Fruit fly (Drosophila melanogaster) whole organism, pupa: ENCODE results near the gene endos.

Experiments used
- CG10348 ChIP-seq: fragments of 200-800 bp; sonication (Bioruptor generic); IDR thresholded peaks from 2 replicates; pipeline ENCODE4 v1.3.6; 2022; ENCODE audit warnings: missing biosample characterization, missing genetic modification characterization
- CG12605 ChIP-seq: fragments of 200-800 bp; sonication (Bioruptor generic); IDR thresholded peaks from 2 replicates; pipeline ENCODE4 v1.3.6; 2022; ENCODE audit warnings: missing biosample characterization, missing genetic modification characterization
- CG13204 ChIP-seq: fragments of 200-800 bp; sonication (Bioruptor generic); optimal IDR thresholded peaks from 2 replicates; lab custom pipeline; 2018; ENCODE audit warnings: missing biosample characterization, mild to moderate bottlenecking, missing genetic modification characterization, moderate library complexity
- CG14655 ChIP-seq: fragments of 200-800 bp; sonication (Bioruptor generic); optimal IDR thresholded peaks from 3 replicates; lab custom pipeline; 2017; ENCODE audit warnings: mild to moderate bottlenecking, missing biosample characterization, missing genetic modification reagents, missing genetic modification characterization
- CG15710 ChIP-seq: fragments of 200-800 bp; sonication (Bioruptor generic); optimal IDR thresholded peaks from 2 replicates; lab custom pipeline; 2018; ENCODE audit warnings: missing biosample characterization, mild to moderate bottlenecking, missing genetic modification characterization, moderate library complexity
- CG17806 ChIP-seq: fragments of 200-800 bp; sonication (Bioruptor generic); optimal IDR thresholded peaks from 2 replicates; lab custom pipeline; 2018; ENCODE audit warnings: missing biosample characterization, mild to moderate bottlenecking, missing genetic modification characterization, moderate library complexity
- CG32121 ChIP-seq: fragments of 200-800 bp; sonication (Bioruptor generic); IDR thresholded peaks from 2 replicates; pipeline ENCODE4 v1.3.6; 2022; ENCODE audit warnings: missing biosample characterization, missing genetic modification characterization
- CG4496 ChIP-seq: fragments of 200-800 bp; sonication (Bioruptor generic); IDR thresholded peaks from 3 replicates; pipeline ENCODE4 v1.3.6; 2022; ENCODE audit warnings: missing biosample characterization, missing genetic modification characterization
- CG8159 ChIP-seq: fragments of 200-800 bp; sonication (Bioruptor generic); optimal IDR thresholded peaks from 3 replicates; lab custom pipeline; 2018; ENCODE audit warnings: missing biosample characterization, mild to moderate bottlenecking, missing genetic modification characterization, moderate library complexity
- CG8301 ChIP-seq: fragments of 200-800 bp; sonication (Bioruptor generic); optimal IDR thresholded peaks from 2 replicates; lab custom pipeline; 2018; ENCODE audit warnings: missing biosample characterization, mild to moderate bottlenecking, missing genetic modification characterization
- CG9948 ChIP-seq: fragments of 200-800 bp; sonication (Bioruptor generic); optimal IDR thresholded peaks from 2 replicates; lab custom pipeline; 2018; ENCODE audit warnings: missing biosample characterization, mild to moderate bottlenecking, missing genetic modification characterization, moderate library complexity
- D1 ChIP-seq: fragments of 200-800 bp; sonication (Bioruptor generic); optimal IDR thresholded peaks from 2 replicates; lab custom pipeline; 2018; ENCODE audit warnings: missing biosample characterization, mild to moderate bottlenecking, missing genetic modification characterization, moderate library complexity
- EcR ChIP-seq: fragments of 200-800 bp; sonication (Bioruptor generic); optimal IDR thresholded peaks from 3 replicates; lab custom pipeline; 2019; ENCODE audit warnings: missing biosample characterization, missing genetic modification characterization, mild to moderate bottlenecking, moderate library complexity, missing genetic modification reagents
- Ets98B ChIP-seq: fragments of 200-800 bp; sonication (Bioruptor generic); IDR thresholded peaks from 2 replicates; pipeline ENCODE4 v1.3.6; 2022; ENCODE audit warnings: missing biosample characterization, missing genetic modification characterization
- Pif1A ChIP-seq: fragments of 200-800 bp; sonication (Bioruptor generic); optimal IDR thresholded peaks from 3 replicates; lab custom pipeline; 2016; ENCODE audit warnings: missing biosample characterization, missing genetic modification characterization
- Pif1B ChIP-seq: fragments of 200-800 bp; sonication (Bioruptor generic); optimal IDR thresholded peaks from 3 replicates; lab custom pipeline; 2016; ENCODE audit warnings: missing biosample characterization, missing genetic modification characterization
- Snoo ChIP-seq: fragments of 200-800 bp; sonication (Bioruptor generic); optimal IDR thresholded peaks from 3 replicates; lab custom pipeline; 2017; ENCODE audit warnings: missing biosample characterization, mild to moderate bottlenecking, missing genetic modification characterization, inconsistent platforms
- fd96Ca ChIP-seq: fragments of 200-800 bp; sonication (Bioruptor generic); IDR thresholded peaks from 3 replicates; pipeline ENCODE4 v1.3.6; 2022; ENCODE audit warnings: missing biosample characterization, missing genetic modification characterization
- gl ChIP-seq: fragments of 200-800 bp; sonication (Bioruptor generic); optimal IDR thresholded peaks from 2 replicates; lab custom pipeline; 2018; ENCODE audit warnings: missing biosample characterization, mild to moderate bottlenecking, missing genetic modification characterization
- rn ChIP-seq: fragments of 200-800 bp; sonication (Bioruptor generic); IDR thresholded peaks from 2 replicates; pipeline ENCODE4 v1.3.6; 2022; ENCODE audit warnings: missing biosample characterization, missing genetic modification characterization

endos gene

dm6 chr3L:13982516-13982915 lies 49.0 kb downstream of the endos start:
- TF ChIP-seq CG4496 (no peak), rn (GFP tag; lab: Robert Waterston, UW) (no peak), EcR (GFP tag; lab: Kevin White, UChicago) (no peak), Pif1B (no peak), CG32121 (GFP tag; lab: Robert Waterston, UW) (no peak), CG15710 (no peak), D1 (tag; lab: Kevin White, UChicago) (no peak), CG9948 (no peak), fd96Ca (GFP tag; lab: Robert Waterston, UW) (no peak), CG14655 (GFP tag; lab: Kevin White, UChicago) (no peak), Pif1A (GFP tag; lab: Kevin White, UChicago) (no peak), Ets98B (GFP tag; lab: Robert Waterston, UW) (no peak), gl (tag; lab: Kevin White, UChicago) (no peak), Snoo (no peak), CG8159 (tag; lab: Kevin White, UChicago) (no peak), CG12605 (no peak), CG8301 (tag; lab: Kevin White, UChicago) (no peak), CG10348 (GFP tag; lab: Robert Waterston, UW) (no peak), CG17806 (tag; lab: Kevin White, UChicago) (no peak), CG13204 (GFP tag; lab: Kevin White, UChicago) (no peak)
